Worm (Caenorhabditis elegans) whole organism, early embryonic: ENCODE data around the gene spp-7.

Source experiments
- B0310.2 ChIP-seq: sonication (generic microtip); optimal IDR thresholded peaks from 2 replicates; lab custom pipeline; 2016; ENCODE audit warnings: mild to moderate bottlenecking, missing genetic modification characterization, missing compliant biosample characterization
- F13C5.2 ChIP-seq: sonication (generic microtip); optimal IDR thresholded peaks from 2 replicates; lab custom pipeline; 2017; ENCODE audit warnings: mild to moderate bottlenecking, missing genetic modification characterization, inconsistent platforms, missing compliant biosample characterization
- ama-1 ChIP-seq: fragments of 150-350 bp; optimal IDR thresholded peaks from 2 replicates; lab custom pipeline; 2014
- ceh-13 ChIP-seq: fragments of 200-800 bp; sonication (Bioruptor generic); optimal IDR thresholded peaks from 2 replicates; lab custom pipeline; 2018; ENCODE audit warnings: mild to moderate bottlenecking, missing genetic modification characterization, missing compliant biosample characterization
- ceh-36 ChIP-seq: sonication (generic microtip); optimal IDR thresholded peaks from 2 replicates; lab custom pipeline; 2016; ENCODE audit warnings: missing genetic modification characterization, inconsistent platforms, missing compliant biosample characterization
- flt-1 ChIP-seq: fragments of 200-800 bp; sonication (Bioruptor generic); IDR thresholded peaks from 2 replicates; pipeline ENCODE4 v1.3.6; 2022; ENCODE audit warnings: missing genetic modification characterization, missing compliant biosample characterization
- hmbx-1 ChIP-seq: sonication (generic microtip); optimal IDR thresholded peaks from 2 replicates; lab custom pipeline; 2016; ENCODE audit warnings: mild to moderate bottlenecking, missing genetic modification characterization, missing compliant biosample characterization
- hnd-1 ChIP-seq: sonication (generic microtip); optimal IDR thresholded peaks from 2 replicates; lab custom pipeline; 2016; ENCODE audit warnings: missing genetic modification characterization, missing compliant biosample characterization
- pes-1 ChIP-seq: fragments of 200-800 bp; sonication (Bioruptor generic); IDR thresholded peaks from 2 replicates; pipeline ENCODE4 v1.3.6; 2022; ENCODE audit warnings: missing genetic modification reagents, missing genetic modification characterization, missing compliant biosample characterization
- scrt-1 ChIP-seq: fragments of 200-800 bp; sonication (Bioruptor generic); IDR thresholded peaks from 2 replicates; pipeline ENCODE4 v1.3.6; 2022; ENCODE audit warnings: missing genetic modification characterization, missing compliant biosample characterization
- sea-1 ChIP-seq: fragments of 200-800 bp; sonication (Bioruptor generic); conservative IDR thresholded peaks from 2 replicates; pipeline ENCODE4 v1.3.6; 2022; ENCODE audit warnings: missing genetic modification characterization, missing compliant biosample characterization
- tbx-11 ChIP-seq: fragments of 200-800 bp; sonication (Bioruptor generic); IDR thresholded peaks from 2 replicates; pipeline ENCODE4 v1.3.6; 2022; ENCODE audit warnings: missing genetic modification characterization, missing compliant biosample characterization
- tbx-37 ChIP-seq: fragments of 200-800 bp; sonication (Bioruptor generic); conservative IDR thresholded peaks from 2 replicates; pipeline ENCODE4 v1.3.6; 2022; ENCODE audit warnings: missing genetic modification reagents, missing genetic modification characterization, missing compliant biosample characterization
- tra-4 ChIP-seq: sonication (generic microtip); optimal IDR thresholded peaks from 2 replicates; lab custom pipeline; 2017; ENCODE audit warnings: missing genetic modification characterization, missing compliant biosample characterization

DNA sequence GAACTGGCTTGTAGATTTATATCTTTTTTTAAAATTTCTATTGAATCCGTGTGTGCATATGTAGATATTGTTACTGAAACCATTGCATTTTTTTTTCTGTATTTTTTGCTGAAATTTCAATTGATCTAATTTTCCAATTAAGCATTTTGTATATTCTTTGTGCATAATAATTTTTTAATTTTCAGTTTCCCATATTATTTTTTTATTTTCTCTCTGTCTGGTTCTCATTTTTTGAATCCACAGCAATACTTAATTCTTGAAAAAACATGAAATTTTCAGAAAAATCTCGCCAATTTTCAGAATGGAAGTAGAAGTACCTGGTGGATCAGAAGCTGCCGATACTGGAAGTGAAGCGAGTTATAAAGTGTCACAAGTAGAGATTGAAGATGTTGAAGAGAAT lies 49.0 kb downstream of the spp-7 start, which contains the start of gene sand-1:
- TF ChIP-seq sea-1 (GFP tag; lab: Robert Waterston, UW) (no peak), ama-1 (lab: Kevin White, UChicago) (no peak), flt-1 (GFP tag; lab: Robert Waterston, UW) (no peak), ceh-13 (GFP tag; lab: Kevin White, UChicago) (no peak), tbx-11 (GFP tag; lab: Robert Waterston, UW) (no peak), tbx-37 (GFP tag; lab: Robert Waterston, UW) (no peak), ceh-36 (tag; lab: Kevin White, UChicago) (no peak), hnd-1 (tag; lab: Kevin White, UChicago) (no peak), tra-4 (tag; lab: Kevin White, UChicago) (no peak), B0310.2 (tag; lab: Kevin White, UChicago) (no peak), scrt-1 (GFP tag; lab: Robert Waterston, UW) (no peak), pes-1 (no peak), F13C5.2 (tag; lab: Kevin White, UChicago) (no peak), hmbx-1 (tag; lab: Kevin White, UChicago) (no peak)
